Worm (Caenorhabditis elegans): Measurements from ENCODE around the gene gyg-2.

Gene gyg-2

DNA sequence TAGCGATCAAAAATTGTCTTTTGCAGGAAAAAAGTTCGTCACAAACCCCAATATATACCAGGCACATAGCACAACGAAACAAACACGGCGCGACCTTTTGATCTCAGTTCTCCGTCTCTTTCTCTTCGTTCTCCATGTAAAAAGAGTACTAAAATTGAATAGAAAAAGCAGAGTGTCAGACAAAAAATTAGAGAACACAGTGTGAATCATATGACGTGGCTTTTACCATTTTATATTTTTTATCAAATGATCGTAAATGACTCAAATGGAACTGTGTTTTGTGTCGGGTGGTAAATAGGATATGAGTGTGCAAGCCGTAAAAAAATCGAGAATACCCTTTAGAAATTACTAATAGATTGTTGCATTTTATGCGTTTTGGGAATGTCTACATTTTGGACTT, 20.1 kb downstream of the gyg-2 start:
- TF ChIP-seq grh-1 (GFP tag; IDR thresholded peaks at IDR 0.05) (no peak), nhr-47 (tag; optimal IDR thresholded peaks at IDR 0.05) (no peak), hlh-17 (GFP tag; optimal IDR thresholded peaks at IDR 0.05; ENCODE audit: borderline replicate concordance) (no peak), nhr-20 (tag; optimal IDR thresholded peaks at IDR 0.05) (peak; percentile 58), jun-1 (tag; optimal IDR thresholded peaks at IDR 0.05) (peak; percentile 23), swsn-7 (tag; optimal IDR thresholded peaks at IDR 0.05) (no peak), tlp-1 (tag; optimal IDR thresholded peaks at IDR 0.05) (no peak), lin-35 (GFP tag; optimal IDR thresholded peaks at IDR 0.05) (peak in 1 of 2 experiments; percentile 39), ceh-82 (tag; optimal IDR thresholded peaks at IDR 0.05) (peak in 1 of 3 experiments; percentile 31), snpc-4 (tag; optimal IDR thresholded peaks at IDR 0.05) (no peak), C16A3.4 (tag; optimal IDR thresholded peaks at IDR 0.05) (no peak), F16B12.6 (tag; optimal IDR thresholded peaks at IDR 0.05) (no peak), nhr-85 (tag) (peak; percentile 22), elt-2 (tag; optimal IDR thresholded peaks at IDR 0.05) (peak; percentile 65), mep-1 (tag; optimal IDR thresholded peaks at IDR 0.05) (no peak), nhr-71 (tag; optimal IDR thresholded peaks at IDR 0.05) (peak; percentile 45), sox-4 (tag; optimal IDR thresholded peaks at IDR 0.05) (no peak)

DNA sequence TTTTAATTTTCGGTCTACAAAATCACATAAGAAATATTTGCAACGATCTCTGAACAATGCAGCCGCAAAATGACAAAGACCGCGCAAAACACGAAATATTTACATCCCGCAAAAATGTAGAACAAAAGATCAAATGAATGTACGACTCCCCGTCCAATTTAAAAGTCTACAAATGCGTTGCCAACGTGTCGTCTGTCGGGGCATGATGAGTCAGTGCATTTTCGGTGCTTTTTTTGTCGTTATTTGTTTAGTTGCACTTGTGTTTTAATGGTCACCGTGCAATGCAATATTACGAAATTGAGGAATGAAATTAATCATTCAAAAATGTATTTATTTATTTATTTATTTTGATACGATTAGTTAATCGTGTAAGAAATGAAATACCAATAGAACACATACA, 21.5 kb downstream of the gyg-2 start:
- TF ChIP-seq dpl-1 (GFP tag; optimal IDR thresholded peaks at IDR 0.05) (no peak), nhr-71 (tag; optimal IDR thresholded peaks at IDR 0.05) (no peak), ztf-11 (tag; optimal IDR thresholded peaks at IDR 0.05) (no peak), lir-3 (tag; optimal IDR thresholded peaks at IDR 0.05; ENCODE audit: poor library complexity) (no peak), snpc-4 (tag; optimal IDR thresholded peaks at IDR 0.05) (no peak), skn-1 (tag; optimal IDR thresholded peaks at IDR 0.05) (peak; percentile 8), nhr-20 (tag; optimal IDR thresholded peaks at IDR 0.05) (peak; percentile 25), pag-3 (tag; optimal IDR thresholded peaks at IDR 0.05; ENCODE audit: borderline replicate concordance, insufficient read depth) (no peak), egl-27 (tag; optimal IDR thresholded peaks at IDR 0.05) (peak in 1 of 2 experiments; percentile 17)

DNA sequence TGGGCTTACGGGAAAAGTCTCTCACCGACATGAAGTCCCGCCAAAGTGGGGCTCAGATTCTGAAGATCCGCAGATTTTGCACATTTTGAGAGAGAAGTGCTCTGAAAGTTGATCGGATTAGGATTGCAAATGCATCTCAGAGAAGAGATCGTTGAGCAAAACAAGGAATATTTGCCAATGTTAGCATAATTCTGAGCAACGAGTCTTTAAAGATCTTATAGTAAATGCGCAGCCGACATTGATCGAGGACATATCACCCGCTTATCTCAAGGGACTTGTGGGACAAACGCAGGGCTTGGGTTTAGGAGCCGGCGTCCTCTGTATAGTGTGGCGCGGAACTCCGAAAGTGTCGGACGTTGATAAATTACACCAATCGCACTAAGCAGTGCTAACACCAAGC, 22.3 kb downstream of the gyg-2 start, which contains the start of gene nhr-112:
Gene nhr-112 (minus strand): TSS at position 101 of the 400 bp plus-strand sequence.
- TF ChIP-seq ceh-63 (GFP tag; optimal IDR thresholded peaks at IDR 0.05) (no peak), lsy-2 (tag; optimal IDR thresholded peaks at IDR 0.05) (no peak), nhr-77 (tag; optimal IDR thresholded peaks at IDR 0.05) (no peak), unc-98 (GFP tag; IDR thresholded peaks at IDR 0.05) (no peak), unc-62 (GFP tag; optimal IDR thresholded peaks at IDR 0.05) (no peak), hpl-2 (GFP tag; optimal IDR thresholded peaks at IDR 0.05) (no peak), ceh-82 (tag; optimal IDR thresholded peaks at IDR 0.05) (no peak), pax-3 (tag; optimal IDR thresholded peaks at IDR 0.05) (no peak), zip-4 (GFP tag; optimal IDR thresholded peaks at IDR 0.05) (no peak), tbx-2 (tag; optimal IDR thresholded peaks at IDR 0.05) (no peak), alr-1 (tag; optimal IDR thresholded peaks at IDR 0.05; ENCODE audit: borderline replicate concordance) (no peak), pag-3 (tag; optimal IDR thresholded peaks at IDR 0.05; ENCODE audit: borderline replicate concordance, insufficient read depth) (no peak), aly-2 (tag; optimal IDR thresholded peaks at IDR 0.05) (no peak), efl-3 (GFP tag; optimal IDR thresholded peaks at IDR 0.05) (no peak), blmp-1 (tag; optimal IDR thresholded peaks at IDR 0.05) (no peak)

DNA sequence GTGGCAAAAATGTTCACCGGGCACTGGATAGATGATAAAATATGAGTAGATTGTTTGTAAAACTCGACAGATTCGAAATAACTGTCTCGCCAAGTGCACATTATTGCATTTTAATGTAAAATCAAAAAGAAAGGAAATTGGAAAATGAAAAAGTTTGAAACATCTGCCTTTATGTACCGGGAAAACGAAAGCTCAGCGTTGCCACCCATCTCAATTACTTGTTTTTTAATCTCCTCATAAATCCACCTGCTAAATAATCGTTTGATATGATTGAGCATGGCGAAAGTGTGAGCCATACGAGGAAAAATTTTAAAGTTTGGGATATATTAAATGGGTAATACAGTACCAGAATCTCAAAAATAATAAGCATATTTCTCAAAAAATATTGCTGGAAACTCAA, 29.5 kb downstream of the gyg-2 start, which contains the start of gene srh-137:
Gene srh-137 (minus strand): TSS at position 101 of the 400 bp plus-strand sequence.
- no peak for TF ChIP-seq grh-1 (GFP tag; IDR thresholded peaks at IDR 0.05)
- TF ChIP-seq xbp-1 (tag; optimal IDR thresholded peaks at IDR 0.05) = no peak
- no peak for TF ChIP-seq snu-23 (GFP tag; optimal IDR thresholded peaks at IDR 0.05)
- TF ChIP-seq fkh-10 (GFP tag; optimal IDR thresholded peaks at IDR 0.05) = no peak
- no peak for TF ChIP-seq pag-3 (tag; optimal IDR thresholded peaks at IDR 0.05; ENCODE audit: borderline replicate concordance, insufficient read depth)
- TF ChIP-seq pqm-1 (tag; optimal IDR thresholded peaks at IDR 0.05) = no peak
- no peak for TF ChIP-seq mef-2 (tag; optimal IDR thresholded peaks at IDR 0.05)
- TF ChIP-seq unc-30 (tag; optimal IDR thresholded peaks at IDR 0.05) = no peak
- TF ChIP-seq ztf-4 (tag; optimal IDR thresholded peaks at IDR 0.05) = no peak
- TF ChIP-seq nhr-28 (tag; optimal IDR thresholded peaks at IDR 0.05) = no peak
- no peak for TF ChIP-seq fos-1 (tag; optimal IDR thresholded peaks at IDR 0.05)
- no peak for TF ChIP-seq tbx-2 (tag; optimal IDR thresholded peaks at IDR 0.05)
- no peak for TF ChIP-seq hlh-17 (GFP tag; optimal IDR thresholded peaks at IDR 0.05; ENCODE audit: borderline replicate concordance)
- TF ChIP-seq efl-3 (GFP tag; optimal IDR thresholded peaks at IDR 0.05) = no peak

All from whole organism, L1 larva.